Worm (Caenorhabditis elegans) whole organism, L4/young adult: ENCODE data around the gene fbxb-17.

ENCODE experiments used
- dao-5 ChIP-seq: sonication (generic microtip); optimal IDR thresholded peaks from 2 replicates; lab custom pipeline; 2016; ENCODE audit warnings: missing genotype, missing genetic modification characterization, moderate library complexity, missing compliant biosample characterization
- him-1 ChIP-seq: sonication (generic microtip); optimal IDR thresholded peaks from 2 replicates; lab custom pipeline; 2016; ENCODE audit warnings: missing genotype, missing genetic modification reagents, missing genetic modification characterization, missing compliant biosample characterization

DNA sequence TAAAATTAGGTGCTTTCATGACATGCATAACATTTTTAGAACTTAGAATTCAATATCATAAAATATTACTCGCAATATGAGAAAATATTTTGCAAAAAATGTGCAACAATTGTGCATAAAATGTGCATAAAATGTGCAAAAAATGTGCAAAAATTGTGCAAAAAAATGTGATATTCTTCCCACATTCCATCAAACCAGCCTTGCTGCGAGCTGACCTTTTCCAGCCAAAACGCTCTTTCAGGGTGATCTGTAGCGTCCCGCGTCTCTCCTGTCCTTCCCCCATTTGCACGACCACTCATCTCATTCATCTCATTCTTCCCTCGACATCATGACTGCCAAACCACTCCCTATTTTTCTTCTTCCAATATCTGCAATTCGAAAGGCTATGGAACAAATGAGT is at the start of gene fbxb-17:
- no peak for TF ChIP-seq dao-5
- TF ChIP-seq him-1 (tag; lab: Kevin White, UChicago), result no peak
